Worm (Caenorhabditis elegans) whole organism, mixed stage, embryonic: Measurements from ENCODE around the gene idpp-8.

Source experiments
- ceh-39 ChIP-seq: fragments of 150-350 bp; optimal IDR thresholded peaks from 2 replicates; lab custom pipeline; 2014; ENCODE audit warnings: missing biosample characterization, missing genetic modification characterization
- ceh-83 ChIP-seq: fragments of 200-800 bp; sonication (Bioruptor generic); optimal IDR thresholded peaks from 2 replicates; lab custom pipeline; 2018; ENCODE audit warnings: mild to moderate bottlenecking, missing genetic modification characterization, missing compliant biosample characterization
- mab-5 ChIP-seq: fragments of 150-350 bp; optimal IDR thresholded peaks from 2 replicates; lab custom pipeline; 2014; ENCODE audit warnings: missing biosample characterization, missing genetic modification characterization
- nhr-12 ChIP-seq: fragments of 150-350 bp; optimal IDR thresholded peaks from 2 replicates; lab custom pipeline; 2014; ENCODE audit warnings: missing biosample characterization, missing genetic modification characterization
- nhr-2 ChIP-seq: fragments of 150-350 bp; optimal IDR thresholded peaks from 2 replicates; lab custom pipeline; 2014; ENCODE audit warnings: missing biosample characterization, missing genetic modification characterization
- nhr-237 ChIP-seq: fragments of 150-350 bp; optimal IDR thresholded peaks from 2 replicates; lab custom pipeline; 2014; ENCODE audit warnings: missing biosample characterization, missing genetic modification characterization
- nhr-28 ChIP-seq: fragments of 150-350 bp; optimal IDR thresholded peaks from 2 replicates; lab custom pipeline; 2014; ENCODE audit warnings: missing biosample characterization, missing genetic modification characterization
- nhr-76 ChIP-seq: sonication (generic microtip); optimal IDR thresholded peaks from 2 replicates; lab custom pipeline; 2017; ENCODE audit warnings: missing biosample characterization, missing genetic modification characterization
- pha-4 ChIP-seq: fragments of 150-350 bp; optimal IDR thresholded peaks from 2 replicates; lab custom pipeline; 2018; ENCODE audit warnings: missing biosample characterization, missing genetic modification reagents, missing genetic modification characterization
- unc-39 ChIP-seq: fragments of 150-350 bp; optimal IDR thresholded peaks from 2 replicates; lab custom pipeline; 2014; ENCODE audit warnings: missing biosample characterization, missing genetic modification characterization
- ztf-11 ChIP-seq: fragments of 150-350 bp; optimal IDR thresholded peaks from 2 replicates; lab custom pipeline; 2014; ENCODE audit warnings: missing biosample characterization, missing genetic modification characterization

DNA sequence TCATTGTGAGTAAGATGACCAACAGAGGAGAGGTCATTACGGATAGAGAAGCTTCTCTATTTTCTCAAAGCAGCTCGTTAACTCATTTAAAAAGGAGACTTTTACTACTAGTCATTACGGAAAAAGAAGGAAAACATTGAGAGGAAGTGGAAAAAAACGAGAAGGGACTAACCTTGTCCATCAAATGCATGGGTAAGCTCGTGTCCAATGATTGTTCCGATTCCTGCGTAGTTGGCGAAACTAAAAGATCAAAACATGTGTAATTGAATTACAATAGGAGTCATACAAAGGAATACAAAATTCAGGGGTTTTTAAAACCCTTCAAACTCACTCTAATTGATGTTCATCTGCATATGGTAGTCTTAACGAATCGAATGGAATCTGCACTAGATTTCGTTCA, 30.4 kb upstream of the idpp-8 start:
- TF ChIP-seq mab-5 (no peak), pha-4 (tag; lab: Kevin White, UChicago) (no peak), ztf-11 (tag; lab: Kevin White, UChicago) (no peak), nhr-76 (tag; lab: Kevin White, UChicago) (no peak), nhr-2 (tag; lab: Kevin White, UChicago) (no peak), nhr-12 (tag; lab: Kevin White, UChicago) (no peak), ceh-39 (tag; lab: Kevin White, UChicago) (no peak), unc-39 (tag; lab: Kevin White, UChicago) (no peak), ceh-83 (GFP tag; lab: Kevin White, UChicago) (no peak), nhr-237 (tag; lab: Kevin White, UChicago) (no peak), nhr-28 (tag; lab: Kevin White, UChicago) (no peak)
